Worm (Caenorhabditis elegans) whole organism, young adult: ENCODE data around the gene sri-63.
A peak's percentile ranks its signal among the peaks of the same experiment; 100 is the strongest.

Source experiments
- B0019.2 ChIP-seq: fragments of 200-800 bp; sonication (Bioruptor generic); conservative IDR thresholded peaks from 2 replicates; pipeline ENCODE4 v1.3.6; 2022; ENCODE audit warnings: missing genetic modification reagents, missing genetic modification characterization, missing compliant biosample characterization
- B0336.3 ChIP-seq: fragments of 200-800 bp; sonication (Bioruptor generic); IDR thresholded peaks from 2 replicates; pipeline ENCODE4 v1.3.6; 2022; ENCODE audit warnings: missing genetic modification characterization, missing compliant biosample characterization
- C06A6.2 ChIP-seq: fragments of 200-800 bp; sonication (Bioruptor generic); conservative IDR thresholded peaks from 2 replicates; pipeline ENCODE4 v1.3.6; 2022; ENCODE audit warnings: missing genetic modification characterization, missing compliant biosample characterization
- D2030.7 ChIP-seq: fragments of 200-800 bp; sonication (Bioruptor generic); IDR thresholded peaks from 2 replicates; pipeline ENCODE4 v1.3.6; 2022; ENCODE audit warnings: missing genetic modification reagents, missing genetic modification characterization, missing compliant biosample characterization
- F39B2.1 ChIP-seq: fragments of 200-800 bp; sonication (Bioruptor generic); IDR thresholded peaks from 2 replicates; pipeline ENCODE4 v1.3.6; 2022; ENCODE audit warnings: missing genetic modification reagents, missing genetic modification characterization, missing compliant biosample characterization
- F52B5.7 ChIP-seq: sonication (generic microtip); optimal IDR thresholded peaks from 2 replicates; lab custom pipeline; 2016; ENCODE audit warnings: mild to moderate bottlenecking, missing genetic modification characterization, missing compliant biosample characterization
- F55B11.4 ChIP-seq: sonication (generic microtip); optimal IDR thresholded peaks from 2 replicates; lab custom pipeline; 2016; ENCODE audit warnings: missing compliant biosample characterization, missing genetic modification characterization, borderline replicate concordance; ENCODE audit not compliant: insufficient read depth
- F57C9.4 ChIP-seq: sonication (generic microtip); optimal IDR thresholded peaks from 2 replicates; lab custom pipeline; 2017; ENCODE audit warnings: mild to moderate bottlenecking, missing genetic modification characterization, missing compliant biosample characterization
- K11D2.4 ChIP-seq: fragments of 200-800 bp; sonication (Bioruptor generic); IDR thresholded peaks from 2 replicates; pipeline ENCODE4 v1.3.6; 2022; ENCODE audit warnings: missing genetic modification reagents, missing genetic modification characterization, missing compliant biosample characterization
- K12H6.12 ChIP-seq: fragments of 200-800 bp; sonication (Bioruptor generic); optimal IDR thresholded peaks from 2 replicates; lab custom pipeline; 2018; ENCODE audit warnings: mild to moderate bottlenecking, missing genetic modification characterization, missing compliant biosample characterization
- Y53F4B.3 ChIP-seq: fragments of 200-800 bp; sonication (Bioruptor generic); IDR thresholded peaks from 2 replicates; pipeline ENCODE4 v1.3.6; 2022; ENCODE audit warnings: missing genetic modification reagents, missing genetic modification characterization, missing compliant biosample characterization
- Y53G8AR.9 ChIP-seq: fragments of 200-800 bp; sonication (Bioruptor generic); conservative IDR thresholded peaks from 2 replicates; pipeline ENCODE4 v1.3.6; 2022; ENCODE audit warnings: missing genetic modification reagents, missing genetic modification characterization, missing compliant biosample characterization
- Y95B8A.8 ChIP-seq: fragments of 200-800 bp; sonication (Bioruptor generic); IDR thresholded peaks from 2 replicates; pipeline ENCODE4 v1.3.6; 2022; ENCODE audit warnings: missing genetic modification reagents, missing genetic modification characterization, missing compliant biosample characterization
- ama-1 ChIP-seq, 3 experiments: fragments of 150-350 bp in 1 of 3; sonication (generic microtip) in 2 of 3; optimal IDR thresholded peaks; 2 replicates each; lab custom pipeline; 2014 to 2018; ENCODE audit warnings: missing biosample characterization in 2 of 3, missing genetic modification characterization in 2 of 3, missing genetic modification reagents in 2 of 3
- atf-7 ChIP-seq: sonication (generic microtip); optimal IDR thresholded peaks from 2 replicates; lab custom pipeline; 2017; ENCODE audit warnings: mild to moderate bottlenecking, missing genetic modification characterization, missing compliant biosample characterization
- attf-5 ChIP-seq: fragments of 200-800 bp; sonication (Bioruptor generic); optimal IDR thresholded peaks from 2 replicates; lab custom pipeline; 2018; ENCODE audit warnings: mild to moderate bottlenecking, missing genetic modification characterization, missing compliant biosample characterization
- cebp-1 ChIP-seq, 2 experiments: fragments of 200-800 bp in 1 of 2; sonication (Bioruptor generic) in 1 of 2; sonication (generic microtip) in 1 of 2; IDR thresholded peaks in 1 of 2; optimal IDR thresholded peaks in 1 of 2; 2 replicates each; pipeline versions ENCODE4 v1.3.6 to Lab custom; 2017 to 2022; ENCODE audit warnings: missing compliant biosample characterization in 2 of 2, missing genetic modification characterization in 2 of 2, mild to moderate bottlenecking in 1 of 2, missing genetic modification reagents in 1 of 2, moderate library complexity in 1 of 2
- cebp-2 ChIP-seq: fragments of 200-800 bp; sonication (Bioruptor generic); IDR thresholded peaks from 2 replicates; pipeline ENCODE4 v1.3.6; 2022; ENCODE audit warnings: missing genetic modification characterization, missing compliant biosample characterization
- ceh-100 ChIP-seq: fragments of 200-800 bp; sonication (Bioruptor generic); IDR thresholded peaks from 2 replicates; pipeline ENCODE4 v1.3.6; 2022; ENCODE audit warnings: missing genetic modification reagents, missing genetic modification characterization, missing compliant biosample characterization
- ceh-27 ChIP-seq: fragments of 200-800 bp; sonication (Bioruptor generic); optimal IDR thresholded peaks from 2 replicates; lab custom pipeline; 2018; ENCODE audit warnings: mild to moderate bottlenecking, missing genetic modification characterization, moderate library complexity, missing compliant biosample characterization
- ceh-58 ChIP-seq: fragments of 200-800 bp; sonication (Bioruptor generic); IDR thresholded peaks from 2 replicates; pipeline ENCODE4 v1.3.6; 2022; ENCODE audit warnings: missing genetic modification characterization, missing compliant biosample characterization
- dox-1 ChIP-seq: fragments of 200-800 bp; sonication (Bioruptor generic); IDR thresholded peaks from 2 replicates; pipeline ENCODE4 v1.3.6; 2022; ENCODE audit warnings: missing genetic modification reagents, missing genetic modification characterization, missing compliant biosample characterization
- ekl-4 ChIP-seq: fragments of 200-800 bp; sonication (Bioruptor generic); IDR thresholded peaks from 2 replicates; pipeline ENCODE4 v1.3.6; 2022; ENCODE audit warnings: missing genetic modification reagents, missing genetic modification characterization, missing compliant biosample characterization
- lag-1 ChIP-seq: fragments of 200-800 bp; sonication (Bioruptor generic); IDR thresholded peaks from 2 replicates; pipeline ENCODE4 v1.3.6; 2022; ENCODE audit warnings: missing genetic modification reagents, missing genetic modification characterization, missing compliant biosample characterization
- lin-26 ChIP-seq: fragments of 200-800 bp; sonication (Bioruptor generic); IDR thresholded peaks from 2 replicates; pipeline ENCODE4 v1.3.6; 2022; ENCODE audit warnings: missing genetic modification reagents, missing genetic modification characterization, missing compliant biosample characterization
- lin-54 ChIP-seq: fragments of 200-800 bp; sonication (Bioruptor generic); optimal IDR thresholded peaks from 2 replicates; lab custom pipeline; 2018; ENCODE audit warnings: mild to moderate bottlenecking, missing genetic modification characterization, missing compliant biosample characterization
- lir-1 ChIP-seq: fragments of 200-800 bp; sonication (Bioruptor generic); conservative IDR thresholded peaks from 2 replicates; pipeline ENCODE4 v1.3.6; 2022; ENCODE audit warnings: missing genetic modification reagents, missing genetic modification characterization, missing compliant biosample characterization
- madf-3 ChIP-seq: fragments of 200-800 bp; sonication (Bioruptor generic); IDR thresholded peaks from 2 replicates; pipeline ENCODE4 v1.3.6; 2022; ENCODE audit warnings: missing genetic modification reagents, missing genetic modification characterization, missing compliant biosample characterization
- mel-28 ChIP-seq: sonication (generic microtip); optimal IDR thresholded peaks from 2 replicates; lab custom pipeline; 2016; ENCODE audit warnings: borderline replicate concordance, mild to moderate bottlenecking, missing genetic modification characterization, missing compliant biosample characterization
- nfya-2 ChIP-seq: fragments of 200-800 bp; sonication (Bioruptor generic); IDR thresholded peaks from 2 replicates; pipeline ENCODE4 v1.3.6; 2022; ENCODE audit warnings: missing genetic modification reagents, missing genetic modification characterization, missing compliant biosample characterization
- nhr-27 ChIP-seq: fragments of 200-800 bp; sonication (Bioruptor generic); optimal IDR thresholded peaks from 2 replicates; lab custom pipeline; 2018; ENCODE audit warnings: mild to moderate bottlenecking, missing genetic modification characterization, moderate library complexity, missing compliant biosample characterization
- nhr-80 ChIP-seq: sonication (generic microtip); optimal IDR thresholded peaks from 2 replicates; lab custom pipeline; 2016; ENCODE audit warnings: missing genetic modification characterization, missing compliant biosample characterization
- nhr-90 ChIP-seq: sonication (generic microtip); optimal IDR thresholded peaks from 2 replicates; lab custom pipeline; 2016; ENCODE audit warnings: missing genotype, mild to moderate bottlenecking, missing genetic modification characterization, missing compliant biosample characterization
- pbrm-1 ChIP-seq: fragments of 200-800 bp; sonication (Bioruptor generic); IDR thresholded peaks from 2 replicates; pipeline ENCODE4 v1.3.6; 2022; ENCODE audit warnings: missing genetic modification reagents, missing genetic modification characterization, missing compliant biosample characterization
- rcor-1 ChIP-seq: fragments of 200-800 bp; sonication (Bioruptor generic); IDR thresholded peaks from 2 replicates; pipeline ENCODE4 v1.3.6; 2022; ENCODE audit warnings: missing genetic modification reagents, missing genetic modification characterization, missing compliant biosample characterization
- repo-1 ChIP-seq: sonication (generic microtip); optimal IDR thresholded peaks from 2 replicates; lab custom pipeline; 2017; ENCODE audit warnings: mild to moderate bottlenecking, missing genetic modification characterization, missing compliant biosample characterization
- rpc-1 ChIP-seq, 2 experiments: fragments of 150-350 bp in 1 of 2; sonication (generic microtip) in 1 of 2; optimal IDR thresholded peaks; 2 replicates each; lab custom pipeline; 2014 to 2018; ENCODE audit warnings: missing biosample characterization in 1 of 2, missing genetic modification characterization in 1 of 2, missing genetic modification reagents in 1 of 2, missing genotype in 1 of 2
- sdz-38 ChIP-seq: sonication (generic microtip); optimal IDR thresholded peaks from 2 replicates; lab custom pipeline; 2016; ENCODE audit warnings: missing genotype, missing genetic modification characterization, missing compliant biosample characterization
- sea-2 ChIP-seq: fragments of 200-800 bp; sonication (Bioruptor generic); IDR thresholded peaks from 2 replicates; pipeline ENCODE4 v1.3.6; 2022; ENCODE audit warnings: missing genetic modification characterization, missing compliant biosample characterization
- snpc-1.3 ChIP-seq: sonication (generic microtip); optimal IDR thresholded peaks from 2 replicates; lab custom pipeline; 2017; ENCODE audit warnings: missing genetic modification characterization, mild to moderate bottlenecking, missing compliant biosample characterization, antibody characterized with exemption, moderate library complexity, missing genotype, missing genetic modification reagents; ENCODE audit not compliant: insufficient read depth
- unc-62 ChIP-seq: fragments of 150-350 bp; optimal IDR thresholded peaks from 2 replicates; lab custom pipeline; 2014; ENCODE audit warnings: missing biosample characterization, missing genetic modification reagents, missing genetic modification characterization
- xnd-1 ChIP-seq: sonication (generic microtip); optimal IDR thresholded peaks from 2 replicates; lab custom pipeline; 2016; ENCODE audit warnings: missing genotype, missing genetic modification reagents, missing genetic modification characterization, missing compliant biosample characterization
- zim-3 ChIP-seq: sonication (generic microtip); optimal IDR thresholded peaks from 2 replicates; lab custom pipeline; 2017; ENCODE audit warnings: mild to moderate bottlenecking, missing genetic modification characterization, moderate library complexity, missing compliant biosample characterization
- ztf-18 ChIP-seq: sonication (generic microtip); optimal IDR thresholded peaks from 2 replicates; lab custom pipeline; 2016; ENCODE audit warnings: missing genotype, mild to moderate bottlenecking, missing genetic modification characterization, missing compliant biosample characterization
- ztf-22 ChIP-seq: fragments of 200-800 bp; sonication (Bioruptor generic); optimal IDR thresholded peaks from 2 replicates; lab custom pipeline; 2018; ENCODE audit warnings: mild to moderate bottlenecking, missing genetic modification characterization, moderate library complexity, missing compliant biosample characterization
- ztf-26 ChIP-seq: sonication (generic microtip); optimal IDR thresholded peaks from 2 replicates; lab custom pipeline; 2017; ENCODE audit warnings: missing genetic modification characterization, missing compliant biosample characterization

Gene sri-63

ce11 chrII:3244758-3245157, 42.4 kb upstream of the sri-63 start:
- peak; percentile 47; the same call in 1 of the 2 replicates for TF ChIP-seq Y53G8AR.9
- TF ChIP-seq nhr-90 = peak; percentile 43
- TF ChIP-seq ceh-58 = no peak
- TF ChIP-seq nhr-80 (tag; lab: Kevin White, UChicago) = peak; percentile 74
- TF ChIP-seq ztf-18 (tag; lab: Kevin White, UChicago) = no peak

- TF ChIP-seq lag-1 (GFP tag; lab: Robert Waterston, UW) (no peak), F55B11.4 (tag; lab: Kevin White, UChicago) (no peak), ekl-4 (GFP tag; lab: Robert Waterston, UW) (no peak), nhr-80 (tag; lab: Kevin White, UChicago) (peak; percentile 94), attf-5 (GFP tag; lab: Kevin White, UChicago) (peak; percentile 2), nfya-2 (GFP tag; lab: Robert Waterston, UW) (no peak), C06A6.2 (GFP tag; lab: Robert Waterston, UW) (no peak), madf-3 (GFP tag; lab: Robert Waterston, UW) (no peak), sdz-38 (tag; lab: Kevin White, UChicago) (no peak), lin-26 (no peak), F39B2.1 (GFP tag; lab: Robert Waterston, UW) (no peak), ceh-100 (GFP tag; lab: Robert Waterston, UW) (no peak), atf-7 (tag; lab: Kevin White, UChicago) (peak; percentile 50), unc-62 (GFP tag; lab: Kevin White, UChicago) (peak; percentile 47), cebp-2 (GFP tag; lab: Robert Waterston, UW) (no peak), nhr-27 (tag; lab: Kevin White, UChicago) (no peak), ama-1 (optimal IDR thresholded peaks at IDR 0.05; lab: Kevin White, UChicago) (no peak), ama-1 (GFP tag; optimal IDR thresholded peaks at IDR 0.05; lab: Kevin White, UChicago) (no peak), K12H6.12 (tag; lab: Kevin White, UChicago) (no peak), lir-1 (no peak), sea-2 (no peak), Y53F4B.3 (no peak), Y95B8A.8 (no peak), snpc-1.3 (no peak), repo-1 (tag; lab: Kevin White, UChicago) (no peak), lin-54 (GFP tag; lab: Kevin White, UChicago) (no peak), cebp-1 (GFP tag; IDR thresholded peaks at IDR 0.05; lab: Robert Waterston, UW) (no peak), cebp-1 (tag; optimal IDR thresholded peaks at IDR 0.05; lab: Kevin White, UChicago) (peak; percentile 14), D2030.7 (GFP tag; lab: Robert Waterston, UW) (no peak), zim-3 (no peak), Y53G8AR.9 (no peak), mel-28 (no peak), K11D2.4 (GFP tag; lab: Robert Waterston, UW) (no peak), F57C9.4 (no peak), B0019.2 (GFP tag; lab: Robert Waterston, UW) (no peak), B0336.3 (GFP tag; lab: Robert Waterston, UW) (0 out of 2 replicates have a peak, but pooled peaks have one; percentile 16), dox-1 (GFP tag; lab: Robert Waterston, UW) (peak; percentile 46), ztf-26 (tag; lab: Kevin White, UChicago) (peak; percentile 6), ztf-22 (GFP tag; lab: Kevin White, UChicago) (peak; percentile 29), pbrm-1 (0 out of 2 replicates have a peak, but pooled peaks have one; percentile 40), rpc-1 (optimal IDR thresholded peaks at IDR 0.05; lab: Kevin White, UChicago) (no peak), rpc-1 (tag; optimal IDR thresholded peaks at IDR 0.05; lab: Kevin White, UChicago) (no peak), rcor-1 (GFP tag; lab: Robert Waterston, UW) (no peak), F52B5.7 (tag; lab: Kevin White, UChicago) (no peak), ceh-27 (GFP tag; lab: Kevin White, UChicago) (no peak), xnd-1 (no peak), ceh-58 (no peak)
Measured at ce11 chrII:3245836-3246235, 41.3 kb upstream of the sri-63 start, which contains the start of gene C17F4.7. TSS of gene C17F4.7 (minus strand) at chrII:3246015.
